Worm (Caenorhabditis elegans) whole organism, L2 larva: ENCODE measurements around the gene ntc-1.
A peak's percentile ranks its signal among the peaks of the same experiment; 100 is the strongest.

Experiments used
- R02D3.7 ChIP-seq: fragments of 150-350 bp; optimal IDR thresholded peaks from 2 replicates; lab custom pipeline; 2014; ENCODE audit warnings: missing biosample characterization, missing genetic modification characterization
- ama-1 ChIP-seq: fragments of 150-350 bp; optimal IDR thresholded peaks from 2 replicates; lab custom pipeline; 2018; ENCODE audit warnings: inconsistent platforms
- blmp-1 ChIP-seq: sonication (generic microtip); optimal IDR thresholded peaks from 2 replicates; lab custom pipeline; 2017; ENCODE audit warnings: missing genetic modification characterization, mild to moderate bottlenecking, missing compliant biosample characterization, antibody characterized with exemption, moderate library complexity; ENCODE audit not compliant: insufficient read depth
- elt-3 ChIP-seq: sonication (generic microtip); optimal IDR thresholded peaks from 2 replicates; lab custom pipeline; 2017; ENCODE audit warnings: missing biosample characterization, missing genetic modification characterization
- lin-11 ChIP-seq: fragments of 150-350 bp; sonication (generic microtip); optimal IDR thresholded peaks from 2 replicates; lab custom pipeline; 2014; ENCODE audit warnings: missing biosample characterization, missing genetic modification characterization, inconsistent platforms, mixed read lengths
- lin-39 ChIP-seq: fragments of 150-350 bp; optimal IDR thresholded peaks from 2 replicates; lab custom pipeline; 2014; ENCODE audit warnings: missing biosample characterization, missing genetic modification reagents, missing genetic modification characterization
- nhr-11 ChIP-seq: fragments of 150-350 bp; optimal IDR thresholded peaks from 2 replicates; lab custom pipeline; 2014; ENCODE audit warnings: missing biosample characterization, missing genetic modification characterization
- nhr-12 ChIP-seq: fragments of 150-350 bp; optimal IDR thresholded peaks from 2 replicates; lab custom pipeline; 2014; ENCODE audit warnings: missing biosample characterization, missing genetic modification characterization
- nhr-237 ChIP-seq: fragments of 150-350 bp; optimal IDR thresholded peaks from 2 replicates; lab custom pipeline; 2014; ENCODE audit warnings: missing biosample characterization, missing genetic modification characterization
- nhr-6 ChIP-seq: fragments of 150-350 bp; optimal IDR thresholded peaks from 2 replicates; lab custom pipeline; 2014; ENCODE audit warnings: missing biosample characterization, missing genetic modification characterization
- nhr-77 ChIP-seq: fragments of 150-350 bp; optimal IDR thresholded peaks from 2 replicates; lab custom pipeline; 2014; ENCODE audit warnings: missing biosample characterization, missing genetic modification characterization
- unc-62 ChIP-seq: fragments of 150-350 bp; optimal IDR thresholded peaks from 2 replicates; lab custom pipeline; 2014; ENCODE audit warnings: missing biosample characterization, missing genetic modification reagents, missing genetic modification characterization
- ztf-4 ChIP-seq: fragments of 150-350 bp; optimal IDR thresholded peaks from 2 replicates; lab custom pipeline; 2014; ENCODE audit warnings: missing biosample characterization, missing genetic modification characterization

DNA sequence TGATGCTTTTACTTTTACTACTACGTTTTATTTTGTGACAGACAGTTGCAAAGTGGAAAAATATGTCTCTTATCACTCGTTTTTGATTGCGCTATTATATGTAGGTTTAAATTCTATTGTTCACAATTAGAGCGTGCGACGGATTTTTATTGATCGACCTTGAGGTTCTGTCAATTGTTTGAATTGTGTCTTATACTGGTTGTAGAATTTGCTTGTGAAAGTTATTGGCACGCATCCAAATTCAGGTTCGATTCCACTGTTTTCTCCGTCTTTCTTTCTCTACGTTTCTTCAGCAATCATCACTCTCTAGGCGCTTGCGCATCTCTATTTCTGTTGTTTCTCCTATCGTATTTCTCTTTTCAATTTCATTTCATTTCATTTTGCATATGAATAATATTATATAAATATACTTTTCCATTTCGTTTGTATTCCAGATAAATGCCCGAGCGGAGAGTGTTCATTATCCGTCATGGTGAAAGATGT lies 27.8 kb downstream of the ntc-1 start, which contains the start of gene T07F12.1:
- TF ChIP-seq ztf-4 (tag; lab: Kevin White, UChicago) = no peak
- TF ChIP-seq ama-1 (lab: Kevin White, UChicago) = no peak
- TF ChIP-seq nhr-237 (tag; lab: Kevin White, UChicago) = no peak
- TF ChIP-seq nhr-77 (tag; lab: Kevin White, UChicago) = no peak
- TF ChIP-seq nhr-12 (tag; lab: Kevin White, UChicago) = no peak
- TF ChIP-seq nhr-11 (tag; lab: Kevin White, UChicago) = no peak
- TF ChIP-seq elt-3 = no peak
- TF ChIP-seq lin-39 (tag; lab: Kevin White, UChicago) = no peak
- no peak for TF ChIP-seq lin-11 (tag; lab: Kevin White, UChicago)
- TF ChIP-seq R02D3.7 = no peak
- no peak for TF ChIP-seq nhr-6 (tag; lab: Kevin White, UChicago)
- peak; percentile 72 for TF ChIP-seq blmp-1 (tag; lab: Kevin White, UChicago)
- TF ChIP-seq unc-62 (GFP tag; lab: Kevin White, UChicago) = no peak
